Worm (Caenorhabditis elegans): ENCODE results near the gene R166.3.

R166.3 gene

DNA sequence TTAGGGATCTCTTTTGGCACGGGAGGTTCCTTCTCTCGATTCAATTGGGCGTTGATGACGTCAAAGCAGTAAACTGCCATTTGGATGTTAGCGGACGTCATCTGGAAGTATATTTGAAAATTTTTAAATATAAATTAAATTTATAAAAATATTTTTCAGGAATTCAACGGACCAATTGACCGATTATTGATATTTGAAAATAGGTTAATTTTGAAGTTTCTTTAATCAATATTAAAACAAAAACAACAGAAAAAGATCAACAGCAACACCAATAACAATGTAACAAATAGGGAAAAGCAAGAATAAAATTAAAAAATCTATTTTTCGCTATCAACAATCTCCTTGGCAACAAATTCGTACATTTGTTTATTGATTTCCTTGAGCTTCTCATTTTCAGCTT, at the start of gene R166.3:
Gene R166.3 (minus strand): TSS at position 101 of the 400 bp plus-strand sequence.
- TF ChIP-seq ceh-14 (tag; optimal IDR thresholded peaks at IDR 0.05) (no peak), tbx-7 (tag; optimal IDR thresholded peaks at IDR 0.05) (no peak), che-1 (tag; optimal IDR thresholded peaks at IDR 0.05) (no peak), rnt-1 (tag; optimal IDR thresholded peaks at IDR 0.05) (no peak), ceh-30 (tag; optimal IDR thresholded peaks at IDR 0.05) (no peak), sdc-2 (tag; optimal IDR thresholded peaks at IDR 0.05) (no peak), ztf-16 (tag; optimal IDR thresholded peaks at IDR 0.05) (no peak), syd-9 (tag; optimal IDR thresholded peaks at IDR 0.05) (no peak), hlh-30 (tag; optimal IDR thresholded peaks at IDR 0.05; ENCODE audit: insufficient read depth) (no peak), hlh-6 (tag; optimal IDR thresholded peaks at IDR 0.05) (no peak)

DNA sequence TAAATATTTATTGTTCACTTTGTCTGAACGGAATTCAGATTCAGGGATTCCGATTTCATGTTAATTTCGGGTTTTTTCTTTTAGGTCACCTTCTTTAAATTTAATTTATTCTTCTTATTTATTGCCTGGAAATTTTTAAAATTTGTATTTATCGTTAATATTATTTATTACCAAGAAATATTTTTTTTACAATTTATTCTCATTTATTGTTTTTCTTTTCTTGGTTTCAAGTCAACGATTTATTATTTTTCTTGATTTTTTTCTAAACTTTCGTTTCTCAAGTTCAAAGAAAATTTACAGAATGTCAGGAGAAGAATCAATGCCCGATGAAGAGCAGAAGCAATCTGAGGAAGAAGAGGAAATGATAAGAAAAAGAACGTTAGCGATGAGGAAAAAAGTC, 48.6 kb upstream of the R166.3 start, which contains the start of gene crn-3:
Gene crn-3 (plus strand): TSS at position 301 of the 400 bp plus-strand sequence.
- no peak for TF ChIP-seq dve-1 (tag; optimal IDR thresholded peaks at IDR 0.05)
- no peak for TF ChIP-seq ceh-30 (tag; optimal IDR thresholded peaks at IDR 0.05)
- TF ChIP-seq pha-4 (tag; optimal IDR thresholded peaks at IDR 0.05): no peak
- TF ChIP-seq fkh-10 (GFP tag; optimal IDR thresholded peaks at IDR 0.05): no peak
- TF ChIP-seq pqm-1 (tag; optimal IDR thresholded peaks at IDR 0.05): no peak
- no peak for TF ChIP-seq ref-2 (tag; optimal IDR thresholded peaks at IDR 0.05)
- TF ChIP-seq fax-1 (tag; optimal IDR thresholded peaks at IDR 0.05): no peak
- no peak for TF ChIP-seq hlh-8 (tag; optimal IDR thresholded peaks at IDR 0.05)
- no peak for TF ChIP-seq ceh-34 (tag; optimal IDR thresholded peaks at IDR 0.05)

DNA sequence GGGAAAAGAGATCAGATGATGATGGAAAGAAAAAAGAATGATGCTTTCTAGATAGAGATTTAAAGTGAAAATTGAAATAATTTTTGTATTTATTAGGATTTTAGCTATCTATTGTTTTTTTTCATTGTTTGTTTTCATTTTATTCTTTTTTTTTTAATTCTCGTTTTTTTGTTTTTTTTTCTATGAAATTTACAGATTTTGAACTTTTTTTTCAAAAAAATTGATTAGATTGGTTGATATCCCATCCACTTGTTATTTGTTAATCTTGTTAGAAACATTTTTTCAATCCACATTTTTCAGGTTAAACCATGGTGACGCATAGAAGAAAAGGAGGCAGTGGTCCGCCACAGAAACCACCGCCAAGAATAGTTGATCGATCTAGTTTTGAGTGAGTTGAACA, 44.9 kb upstream of the R166.3 start, which contains the start of gene algn-9:
Gene algn-9 (plus strand): TSS at position 301 of the 400 bp plus-strand sequence.
- TF ChIP-seq elt-2 (tag; optimal IDR thresholded peaks at IDR 0.05) (no peak), hlh-6 (tag; optimal IDR thresholded peaks at IDR 0.05) (no peak), ceh-48 (tag; optimal IDR thresholded peaks at IDR 0.05) (no peak), K02D7.2 (tag; optimal IDR thresholded peaks at IDR 0.05) (no peak), nhr-232 (tag; optimal IDR thresholded peaks at IDR 0.05) (no peak), ahr-1 (tag; optimal IDR thresholded peaks at IDR 0.05) (no peak), T23F11.4 (GFP tag; optimal IDR thresholded peaks at IDR 0.05) (no peak), ceh-18 (tag; optimal IDR thresholded peaks at IDR 0.05) (no peak), npax-4 (tag; optimal IDR thresholded peaks at IDR 0.05) (no peak), sox-4 (tag; optimal IDR thresholded peaks at IDR 0.05) (no peak), Y22D7AL.16 (tag; optimal IDR thresholded peaks at IDR 0.05) (no peak), hlh-15 (tag; optimal IDR thresholded peaks at IDR 0.05) (no peak), dmd-4 (tag; optimal IDR thresholded peaks at IDR 0.05; ENCODE audit: borderline replicate concordance) (no peak), hlh-13 (GFP tag; optimal IDR thresholded peaks at IDR 0.05) (no peak), ceh-9 (tag; optimal IDR thresholded peaks at IDR 0.05) (no peak), ceh-31 (tag; optimal IDR thresholded peaks at IDR 0.05) (no peak)

DNA sequence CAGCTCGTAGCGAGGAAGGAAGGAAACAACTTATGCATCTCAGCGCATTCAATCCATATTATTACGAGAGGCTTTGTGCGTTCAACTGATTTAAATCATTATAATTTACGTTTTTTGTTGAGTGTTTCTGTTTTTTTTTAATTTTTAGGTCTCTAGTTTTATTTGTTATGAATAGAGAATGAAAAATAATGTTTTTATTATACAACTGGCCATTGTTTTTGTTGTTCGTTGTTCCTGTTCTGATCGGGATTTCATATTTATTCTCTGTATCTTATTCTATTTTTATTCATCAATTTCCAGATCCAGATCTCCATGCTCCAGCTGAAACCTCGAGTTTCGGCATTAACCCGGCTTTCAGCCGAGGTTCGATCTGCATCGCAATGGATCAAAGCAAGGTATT, 43.2 kb upstream of the R166.3 start, which contains the start of gene mrps-22:
Gene mrps-22 (plus strand): TSS at position 301 of the 400 bp plus-strand sequence.
- TF ChIP-seq hlh-8 (tag; optimal IDR thresholded peaks at IDR 0.05): no peak
- no peak for TF ChIP-seq pat-9 (tag; optimal IDR thresholded peaks at IDR 0.05)
- TF ChIP-seq hlh-15 (tag; optimal IDR thresholded peaks at IDR 0.05): no peak

DNA sequence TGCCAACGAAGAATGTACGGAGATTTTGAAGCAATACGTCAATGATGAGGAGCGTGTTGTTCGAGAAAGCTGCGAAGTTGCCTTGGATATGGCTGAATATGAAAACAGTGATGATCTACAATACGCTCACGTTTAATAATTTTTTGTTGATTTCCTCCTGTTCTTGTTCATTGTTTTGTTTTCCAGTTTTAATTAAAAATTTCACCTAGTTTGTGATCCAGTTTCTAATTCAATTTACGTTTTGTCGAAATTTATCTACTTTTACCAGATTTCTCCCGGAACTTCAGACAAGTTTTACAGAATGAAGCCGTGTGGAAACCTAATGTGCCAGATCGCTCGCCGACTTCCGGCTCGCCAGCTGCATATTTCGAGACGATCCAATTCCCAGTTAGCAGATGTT, 41.7 kb upstream of the R166.3 start, which contains the start of gene dap-3:
Gene dap-3 (plus strand): TSS at position 301 of the 400 bp plus-strand sequence.
- TF ChIP-seq ceh-18 (tag; optimal IDR thresholded peaks at IDR 0.05) (no peak), sdc-2 (tag; optimal IDR thresholded peaks at IDR 0.05) (no peak), zip-5 (tag; optimal IDR thresholded peaks at IDR 0.05) (no peak)
